Worm (Caenorhabditis elegans): ENCODE measurements around the gene ekl-6.

- TF ChIP-seq him-1 (tag; optimal IDR thresholded peaks at IDR 0.05): no peak
- TF ChIP-seq W03F9.2 (tag; optimal IDR thresholded peaks at IDR 0.05): no peak
- no peak for TF ChIP-seq dao-5 (tag; optimal IDR thresholded peaks at IDR 0.05)
Measured at ce11 chrIII:10037150-10037549, 27.1 kb upstream of the ekl-6 start, which contains the start of gene M04D8.7.

Data from whole organism, L4/young adult.